Worm (Caenorhabditis elegans): ENCODE measurements around the gene ZK813.6.

The ZK813.6 gene

ce11 chrX:3439823-3440222, 15.2 kb downstream of the ZK813.6 start:
- TF ChIP-seq zip-11 (GFP tag; IDR thresholded peaks at IDR 0.05), result no peak
- TF ChIP-seq daf-16 (GFP tag; optimal IDR thresholded peaks at IDR 0.05), result peak in 1 of 2 experiments; percentile 53
- no peak for TF ChIP-seq daf-16 (tag; optimal IDR thresholded peaks at IDR 0.05)

DNA sequence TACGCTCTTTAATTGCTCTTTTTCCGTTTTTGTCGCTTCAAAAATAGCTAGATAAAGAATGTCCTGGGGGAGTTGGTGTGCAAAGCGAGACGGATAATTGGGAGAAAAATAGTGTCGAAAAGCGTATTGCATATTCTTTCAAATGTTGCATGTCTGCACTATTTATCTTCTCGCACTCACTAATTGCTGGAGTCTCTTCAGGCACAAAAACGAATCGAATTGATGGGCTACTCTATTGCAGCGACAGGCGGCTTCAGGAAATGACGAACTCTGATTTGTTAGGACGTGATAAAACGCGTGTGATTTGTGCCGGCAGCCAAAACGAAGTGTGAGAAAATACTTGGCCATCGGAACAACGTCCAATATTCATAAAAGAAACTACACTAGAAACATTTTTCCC, 15.7 kb downstream of the ZK813.6 start:
- peak in 1 of 2 experiments; percentile 39 for TF ChIP-seq unc-62 (GFP tag; optimal IDR thresholded peaks at IDR 0.05 in 1 of 2)
- no peak for TF ChIP-seq unc-62 (tag; optimal IDR thresholded peaks at IDR 0.05)
- no peak for TF ChIP-seq ceh-82 (tag; optimal IDR thresholded peaks at IDR 0.05)

- TF ChIP-seq unc-62 (GFP tag; optimal IDR thresholded peaks at IDR 0.05 in 1 of 2), result peak in 1 of 2 experiments; percentile 9
- TF ChIP-seq unc-62 (tag; optimal IDR thresholded peaks at IDR 0.05), result no peak
- TF ChIP-seq ceh-28 (tag; optimal IDR thresholded peaks at IDR 0.05), result no peak
These were observed 16.9 kb downstream of the ZK813.6 start, which contains the start of gene ZK813.3 for ce11 chrX:3441539-3441938. ZK813.3 (plus strand) TSS chrX:3441839.

ce11 chrX:3443526-3443925, 18.9 kb downstream of the ZK813.6 start, which contains the start of gene ZK813.2:
ZK813.2 (plus strand) TSS chrX:3443826.
- TF ChIP-seq D1046.2 (GFP tag; IDR thresholded peaks at IDR 0.05), result no peak
- no peak for TF ChIP-seq zfp-3 (GFP tag; conservative IDR thresholded peaks at IDR 0.05)
- no peak for TF ChIP-seq F10B5.3 (tag; optimal IDR thresholded peaks at IDR 0.05)
- no peak for TF ChIP-seq gei-8 (GFP tag; optimal IDR thresholded peaks at IDR 0.05)
- TF ChIP-seq cey-2 (tag; optimal IDR thresholded peaks at IDR 0.05; ENCODE audit: borderline replicate concordance, insufficient read depth), result no peak
- no peak for TF ChIP-seq egl-27 (tag; optimal IDR thresholded peaks at IDR 0.05)
- TF ChIP-seq R02D3.7 (tag; optimal IDR thresholded peaks at IDR 0.05), result no peak
- no peak for TF ChIP-seq nhr-41 (GFP tag; IDR thresholded peaks at IDR 0.05)
- no peak for TF ChIP-seq zfp-2 (tag; optimal IDR thresholded peaks at IDR 0.05)
- TF ChIP-seq lin-39 (tag; optimal IDR thresholded peaks at IDR 0.05), result no peak
- TF ChIP-seq unc-130 (GFP tag; optimal IDR thresholded peaks at IDR 0.05), result no peak
- TF ChIP-seq nhr-76 (tag; optimal IDR thresholded peaks at IDR 0.05), result no peak
- TF ChIP-seq hlh-11 (tag; optimal IDR thresholded peaks at IDR 0.05), result no peak

DNA sequence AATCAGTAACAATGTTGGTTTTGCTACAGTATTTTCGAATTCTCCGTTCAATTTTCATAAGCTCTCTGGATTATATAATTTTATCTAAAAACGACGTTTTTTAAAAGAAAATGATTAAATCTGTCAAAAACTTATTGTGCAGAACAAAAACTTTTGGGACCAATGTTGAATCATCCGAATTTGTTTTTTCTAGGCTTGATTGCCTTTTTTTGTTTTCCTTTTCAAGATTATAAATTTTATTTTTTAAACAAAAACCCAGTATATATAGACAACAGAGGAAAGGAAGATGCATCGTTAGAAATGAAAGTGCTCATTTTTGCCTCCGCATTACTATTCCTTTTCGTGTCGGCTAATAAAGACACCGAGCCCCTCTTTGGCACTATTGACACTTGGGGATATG, 19.9 kb downstream of the ZK813.6 start, which contains the start of gene ZK813.7:
Gene ZK813.7, plus strand, starts transcription at position 301 of the 400 bp plus-strand sequence.
- TF ChIP-seq mdt-29 (GFP tag; IDR thresholded peaks at IDR 0.05) (no peak), zfp-3 (GFP tag; conservative IDR thresholded peaks at IDR 0.05) (no peak), Y75B8A.6 (GFP tag; IDR thresholded peaks at IDR 0.05) (no peak), ceh-20 (GFP tag; IDR thresholded peaks at IDR 0.05) (no peak), lin-13 (GFP tag; optimal IDR thresholded peaks at IDR 0.05) (no peak), F49E8.2 (tag; optimal IDR thresholded peaks at IDR 0.05; ENCODE audit: borderline replicate concordance) (no peak), vab-7 (GFP tag; IDR thresholded peaks at IDR 0.05) (no peak), T20F7.1 (GFP tag; optimal IDR thresholded peaks at IDR 0.05) (no peak), T26A8.4 (GFP tag; IDR thresholded peaks at IDR 0.05) (no peak), lir-3 (tag; optimal IDR thresholded peaks at IDR 0.05) (no peak), egl-27 (tag; optimal IDR thresholded peaks at IDR 0.05) (no peak), fkh-10 (GFP tag; optimal IDR thresholded peaks at IDR 0.05) (no peak), ztf-7 (tag; optimal IDR thresholded peaks at IDR 0.05) (no peak), pha-4 (GFP tag; IDR thresholded peaks at IDR 0.05) (no peak), pha-4 (tag; optimal IDR thresholded peaks at IDR 0.05) (no peak)

DNA sequence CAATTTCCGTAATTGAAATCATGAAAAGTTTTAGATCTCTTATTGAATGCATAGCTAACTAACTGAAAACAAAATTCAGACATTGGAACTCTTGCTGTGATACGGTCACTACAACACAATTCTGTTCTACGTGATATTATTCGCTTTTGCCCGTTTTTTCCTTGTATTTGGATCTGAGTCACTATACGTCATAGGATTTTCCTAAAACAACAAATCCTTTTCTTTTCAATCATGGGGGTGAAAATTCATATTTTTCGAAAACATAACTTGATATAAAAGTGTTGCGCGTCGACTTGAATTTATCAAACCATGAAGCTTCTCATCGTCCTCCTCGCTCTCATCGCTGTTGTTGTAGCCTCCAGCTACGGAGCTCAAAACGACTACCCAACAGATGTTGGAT, 21.4 kb downstream of the ZK813.6 start, which contains the start of gene ZK813.1:
Gene ZK813.1, plus strand, starts transcription at position 301 of the 400 bp plus-strand sequence.
- TF ChIP-seq dmd-9 (GFP tag; IDR thresholded peaks at IDR 0.05) (no peak), lir-3 (tag; optimal IDR thresholded peaks at IDR 0.05) (no peak), set-16 (GFP tag; IDR thresholded peaks at IDR 0.05) (no peak), unc-39 (tag; optimal IDR thresholded peaks at IDR 0.05) (no peak), Y105C5A.15 (GFP tag; IDR thresholded peaks at IDR 0.05) (no peak), rbr-2 (tag; optimal IDR thresholded peaks at IDR 0.05) (no peak)
